Worm (Caenorhabditis elegans) whole organism, mixed stage, embryonic: Measurements from ENCODE around the gene C09F12.3.

ENCODE experiments used
- bed-3 ChIP-seq: fragments of 200-800 bp; sonication (Bioruptor generic); optimal IDR thresholded peaks from 3 replicates; lab custom pipeline; 2018; ENCODE audit warnings: mild to moderate bottlenecking, missing genetic modification characterization, moderate library complexity, missing compliant biosample characterization
- blmp-1 ChIP-seq: fragments of 150-350 bp; optimal IDR thresholded peaks from 2 replicates; lab custom pipeline; 2014; ENCODE audit warnings: missing biosample characterization, missing genetic modification characterization
- ceh-39 ChIP-seq: fragments of 150-350 bp; optimal IDR thresholded peaks from 2 replicates; lab custom pipeline; 2014; ENCODE audit warnings: missing biosample characterization, missing genetic modification characterization
- ceh-43 ChIP-seq: fragments of 200-800 bp; sonication (Bioruptor generic); optimal IDR thresholded peaks from 2 replicates; lab custom pipeline; 2018; ENCODE audit warnings: mild to moderate bottlenecking, missing genetic modification characterization, moderate library complexity, missing compliant biosample characterization
- ces-1 ChIP-seq: fragments of 150-350 bp; optimal IDR thresholded peaks from 2 replicates; lab custom pipeline; 2014; ENCODE audit warnings: missing biosample characterization, missing genetic modification reagents, missing genetic modification characterization
- drap-1 ChIP-seq: fragments of 200-800 bp; sonication (Bioruptor generic); optimal IDR thresholded peaks from 3 replicates; lab custom pipeline; 2018; ENCODE audit warnings: mild to moderate bottlenecking, missing genetic modification characterization, missing compliant biosample characterization
- elt-1 ChIP-seq: sonication (generic microtip); optimal IDR thresholded peaks from 2 replicates; lab custom pipeline; 2017; ENCODE audit warnings: missing genetic modification characterization, mild to moderate bottlenecking, missing compliant biosample characterization, antibody characterized with exemption, moderate library complexity, borderline replicate concordance; ENCODE audit not compliant: insufficient read depth
- elt-3 ChIP-seq: fragments of 150-350 bp; optimal IDR thresholded peaks from 2 replicates; lab custom pipeline; 2014; ENCODE audit warnings: missing biosample characterization, missing genetic modification characterization
- flh-1 ChIP-seq: fragments of 200-800 bp; sonication (Bioruptor generic); optimal IDR thresholded peaks from 2 replicates; lab custom pipeline; 2018; ENCODE audit warnings: mild to moderate bottlenecking, missing genetic modification characterization, moderate library complexity, missing compliant biosample characterization
- ham-2 ChIP-seq: fragments of 200-800 bp; sonication (Bioruptor generic); optimal IDR thresholded peaks from 2 replicates; lab custom pipeline; 2018; ENCODE audit warnings: mild to moderate bottlenecking, missing genetic modification characterization, missing compliant biosample characterization
- hlh-1 ChIP-seq: fragments of 150-350 bp; optimal IDR thresholded peaks from 2 replicates; lab custom pipeline; 2014; ENCODE audit warnings: missing biosample characterization, missing genetic modification reagents, missing genetic modification characterization
- lin-13 ChIP-seq: fragments of 150-350 bp; optimal IDR thresholded peaks from 2 replicates; lab custom pipeline; 2014; ENCODE audit warnings: missing biosample characterization, missing genetic modification characterization
- lin-32 ChIP-seq: fragments of 200-800 bp; sonication (Bioruptor generic); optimal IDR thresholded peaks from 2 replicates; lab custom pipeline; 2018; ENCODE audit warnings: mild to moderate bottlenecking, missing genetic modification characterization, missing compliant biosample characterization
- lsy-2 ChIP-seq: fragments of 150-350 bp; optimal IDR thresholded peaks from 2 replicates; lab custom pipeline; 2014; ENCODE audit warnings: missing biosample characterization, missing genetic modification characterization
- mab-5 ChIP-seq: fragments of 150-350 bp; optimal IDR thresholded peaks from 2 replicates; lab custom pipeline; 2014; ENCODE audit warnings: missing biosample characterization, missing genetic modification characterization
- mls-2 ChIP-seq: sonication (generic microtip); optimal IDR thresholded peaks from 2 replicates; lab custom pipeline; 2016; ENCODE audit warnings: mild to moderate bottlenecking, missing genetic modification characterization, moderate library complexity, missing compliant biosample characterization
- nhr-2 ChIP-seq: fragments of 150-350 bp; optimal IDR thresholded peaks from 2 replicates; lab custom pipeline; 2014; ENCODE audit warnings: missing biosample characterization, missing genetic modification characterization
- nhr-237 ChIP-seq: fragments of 150-350 bp; optimal IDR thresholded peaks from 2 replicates; lab custom pipeline; 2014; ENCODE audit warnings: missing biosample characterization, missing genetic modification characterization
- nhr-76 ChIP-seq: sonication (generic microtip); optimal IDR thresholded peaks from 2 replicates; lab custom pipeline; 2017; ENCODE audit warnings: missing biosample characterization, missing genetic modification characterization
- pha-4 ChIP-seq: fragments of 150-350 bp; optimal IDR thresholded peaks from 2 replicates; lab custom pipeline; 2018; ENCODE audit warnings: missing biosample characterization, missing genetic modification reagents, missing genetic modification characterization
- sem-2 ChIP-seq: fragments of 200-800 bp; sonication (Bioruptor generic); optimal IDR thresholded peaks from 2 replicates; lab custom pipeline; 2018; ENCODE audit warnings: mild to moderate bottlenecking, missing genetic modification characterization, missing compliant biosample characterization
- snpc-4 ChIP-seq: fragments of 150-350 bp; optimal IDR thresholded peaks from 2 replicates; lab custom pipeline; 2014; ENCODE audit warnings: missing biosample characterization, missing genetic modification characterization
- sptf-1 ChIP-seq: sonication (generic microtip); optimal IDR thresholded peaks from 2 replicates; lab custom pipeline; 2017; ENCODE audit warnings: mild to moderate bottlenecking, missing genetic modification characterization, moderate library complexity, missing compliant biosample characterization
- unc-120 ChIP-seq: sonication (generic microtip); optimal IDR thresholded peaks from 2 replicates; lab custom pipeline; 2017; ENCODE audit warnings: missing genetic modification characterization, missing compliant biosample characterization; ENCODE audit not compliant: poor library complexity, severe bottlenecking
- unc-39 ChIP-seq: fragments of 150-350 bp; optimal IDR thresholded peaks from 2 replicates; lab custom pipeline; 2014; ENCODE audit warnings: missing biosample characterization, missing genetic modification characterization
- unc-62 ChIP-seq: fragments of 150-350 bp; optimal IDR thresholded peaks from 2 replicates; lab custom pipeline; 2014; ENCODE audit warnings: missing biosample characterization, missing genetic modification reagents, missing genetic modification characterization
- zip-8 ChIP-seq: fragments of 150-350 bp; optimal IDR thresholded peaks from 2 replicates; lab custom pipeline; 2014; ENCODE audit warnings: missing biosample characterization, missing genetic modification characterization
- ztf-11 ChIP-seq: fragments of 150-350 bp; optimal IDR thresholded peaks from 2 replicates; lab custom pipeline; 2014; ENCODE audit warnings: missing biosample characterization, missing genetic modification characterization

C09F12.3 gene

ce11 chrX:11061904-11062303 is 19.2 kb upstream of the C09F12.3 start, which contains the start of gene lpr-5:
Gene lpr-5 (plus strand): TSS chrX:11062123.
- TF ChIP-seq hlh-1 (tag; lab: Kevin White, UChicago) (no peak), ham-2 (GFP tag; lab: Kevin White, UChicago) (peak; percentile 9), blmp-1 (peak; percentile 4)
- TF ChIP-seq, all 35 proteins: peak for 2

ce11 chrX:11060940-11061339 is 18.3 kb upstream of the C09F12.3 start:
- TF ChIP-seq blmp-1 (peak; percentile 59), unc-39 (no peak), unc-62 (GFP tag; lab: Kevin White, UChicago) (peak; percentile 55), hlh-1 (tag; lab: Kevin White, UChicago) (no peak)

DNA sequence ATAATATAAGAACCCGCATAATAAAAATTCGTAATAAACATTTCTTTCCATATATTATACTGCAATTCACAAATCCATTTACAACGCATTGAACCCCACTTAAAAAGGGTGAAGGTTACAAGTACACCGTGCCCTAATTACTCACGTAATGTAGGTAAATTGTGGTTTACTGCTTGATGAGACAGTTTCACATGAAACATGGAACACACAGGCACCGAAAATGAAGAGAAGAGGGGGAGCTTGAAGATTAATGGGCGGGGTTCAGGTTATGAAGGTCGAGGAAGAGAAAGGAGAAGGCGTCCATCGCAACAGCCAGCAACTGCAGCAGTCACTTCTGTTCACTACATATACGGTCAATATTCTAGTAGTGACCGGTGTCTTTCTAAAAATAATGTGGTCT is 17.1 kb upstream of the C09F12.3 start, which contains the start of gene lpr-6:
TSS of gene lpr-6 (plus strand) at position 251 of the 400 bp plus-strand sequence.
- TF ChIP-seq ceh-43 (GFP tag; lab: Kevin White, UChicago), result peak; percentile 36
- no peak for TF ChIP-seq nhr-237 (tag; lab: Kevin White, UChicago)

- TF ChIP-seq unc-62 (GFP tag; lab: Kevin White, UChicago), result peak; percentile 60
- no peak for TF ChIP-seq ceh-43 (GFP tag; lab: Kevin White, UChicago)
- TF ChIP-seq pha-4 (tag; lab: Kevin White, UChicago), result no peak
- peak; percentile 42 for TF ChIP-seq elt-3 (tag; lab: Kevin White, UChicago)
- peak; percentile 94 for TF ChIP-seq blmp-1
- TF ChIP-seq ham-2 (GFP tag; lab: Kevin White, UChicago), result peak; percentile 96
- TF ChIP-seq elt-1 (tag; lab: Kevin White, UChicago), result peak; percentile 90
Observed at ce11 chrX:11057028-11057427, 14.4 kb upstream of the C09F12.3 start, which contains the start of gene lpr-3. Gene lpr-3 (plus strand): TSS chrX:11057401.

DNA sequence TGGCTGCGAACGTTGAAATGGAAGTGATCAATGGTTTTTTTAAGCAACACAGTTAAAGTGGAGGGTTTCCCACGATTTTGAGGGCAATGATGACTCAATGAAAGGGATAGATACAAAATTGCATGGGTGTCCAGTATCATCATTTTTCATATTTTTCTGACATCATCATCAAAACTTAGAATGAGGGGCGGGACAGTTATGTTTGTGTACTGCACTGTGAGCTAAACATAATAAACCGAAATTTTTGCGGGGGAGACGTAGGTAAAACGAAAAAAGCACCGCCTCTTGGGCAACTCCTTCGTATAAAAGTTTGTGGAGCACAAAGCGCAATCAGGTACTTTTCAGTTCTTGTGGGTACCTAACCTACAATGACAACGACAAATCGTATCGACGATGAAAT is 10.9 kb upstream of the C09F12.3 start, which contains the start of gene C09F12.2:
TSS of gene C09F12.2 (plus strand) at position 301 of the 400 bp plus-strand sequence.
- no peak for TF ChIP-seq nhr-2 (tag; lab: Kevin White, UChicago)
- no peak for TF ChIP-seq nhr-76
- no peak for TF ChIP-seq ceh-43 (GFP tag; lab: Kevin White, UChicago)
- TF ChIP-seq drap-1 (GFP tag; lab: Kevin White, UChicago), result no peak
- no peak for TF ChIP-seq unc-62 (GFP tag; lab: Kevin White, UChicago)
- TF ChIP-seq lin-32 (GFP tag; lab: Kevin White, UChicago), result no peak
- TF ChIP-seq sem-2 (GFP tag; lab: Kevin White, UChicago), result no peak
- no peak for TF ChIP-seq snpc-4 (tag; lab: Kevin White, UChicago)
- TF ChIP-seq ceh-39 (tag; lab: Kevin White, UChicago), result no peak
- no peak for TF ChIP-seq elt-3 (tag; lab: Kevin White, UChicago)
- no peak for TF ChIP-seq zip-8 (tag; lab: Kevin White, UChicago)
- no peak for TF ChIP-seq sptf-1 (tag; lab: Kevin White, UChicago)
- no peak for TF ChIP-seq blmp-1
- no peak for TF ChIP-seq elt-1 (tag; lab: Kevin White, UChicago)
- no peak for TF ChIP-seq ham-2 (GFP tag; lab: Kevin White, UChicago)
- TF ChIP-seq ztf-11 (tag; lab: Kevin White, UChicago), result no peak
- no peak for TF ChIP-seq unc-39
- TF ChIP-seq ces-1 (GFP tag; lab: Kevin White, UChicago), result no peak

ce11 chrX:11050335-11050734 is 7.7 kb upstream of the C09F12.3 start:
- TF ChIP-seq sem-2 (GFP tag; lab: Kevin White, UChicago) (no peak), unc-120 (tag; lab: Kevin White, UChicago) (no peak), bed-3 (no peak), ces-1 (GFP tag; lab: Kevin White, UChicago) (no peak), ztf-11 (tag; lab: Kevin White, UChicago) (no peak), nhr-2 (tag; lab: Kevin White, UChicago) (no peak), snpc-4 (tag; lab: Kevin White, UChicago) (no peak), ham-2 (GFP tag; lab: Kevin White, UChicago) (no peak), nhr-237 (tag; lab: Kevin White, UChicago) (no peak), hlh-1 (tag; lab: Kevin White, UChicago) (no peak), flh-1 (GFP tag; lab: Kevin White, UChicago) (no peak), mls-2 (no peak), zip-8 (tag; lab: Kevin White, UChicago) (no peak), mab-5 (tag; lab: Kevin White, UChicago) (no peak), lsy-2 (tag; lab: Kevin White, UChicago) (no peak), pha-4 (tag; lab: Kevin White, UChicago) (no peak), lin-13 (tag; lab: Kevin White, UChicago) (no peak), sptf-1 (tag; lab: Kevin White, UChicago) (no peak)
